Fruit fly (Drosophila melanogaster) whole organism, embryonic: Measurements from ENCODE around the gene PLCXD.

Source experiments
- Bgb ChIP-seq: fragments of 200-800 bp; sonication (Bioruptor generic); IDR thresholded peaks from 2 replicates; pipeline ENCODE4 v1.3.6; 2022; ENCODE audit warnings: missing biosample characterization, missing genetic modification characterization; ENCODE audit not compliant: partially characterized antibody
- CG11560 ChIP-seq: fragments of 200-800 bp; sonication (Bioruptor generic); IDR thresholded peaks from 3 replicates; pipeline ENCODE4 v1.3.6; 2022; ENCODE audit warnings: missing biosample characterization, missing genetic modification characterization
- CG12391 ChIP-seq: fragments of 200-800 bp; sonication (Bioruptor generic); optimal IDR thresholded peaks from 3 replicates; lab custom pipeline; 2018; ENCODE audit warnings: missing biosample characterization, mild to moderate bottlenecking, missing genetic modification characterization, moderate library complexity
- CG13287 ChIP-seq: fragments of 200-800 bp; sonication (Bioruptor generic); IDR thresholded peaks from 2 replicates; pipeline ENCODE4 v1.3.6; 2022; ENCODE audit warnings: missing biosample characterization, missing genetic modification characterization; ENCODE audit not compliant: partially characterized antibody
- CG15514 ChIP-seq: fragments of 200-800 bp; sonication (Bioruptor generic); optimal IDR thresholded peaks from 3 replicates; lab custom pipeline; 2017; ENCODE audit warnings: missing biosample characterization, missing genetic modification characterization, mild to moderate bottlenecking, moderate library complexity, missing genetic modification reagents
- CG15696 ChIP-seq: fragments of 200-800 bp; sonication (Bioruptor generic); optimal IDR thresholded peaks from 2 replicates; lab custom pipeline; 2019; ENCODE audit warnings: missing biosample characterization, mild to moderate bottlenecking, missing genetic modification characterization, moderate library complexity
- CG17829 ChIP-seq: fragments of 200-800 bp; optimal IDR thresholded peaks from 2 replicates; lab custom pipeline; 2019; ENCODE audit warnings: missing biosample characterization, mild to moderate bottlenecking, missing genetic modification characterization, moderate library complexity
- CG18599 ChIP-seq: fragments of 200-800 bp; sonication (Bioruptor generic); optimal IDR thresholded peaks from 3 replicates; lab custom pipeline; 2017; ENCODE audit warnings: missing biosample characterization, missing genetic modification characterization, mild to moderate bottlenecking, moderate library complexity, missing genetic modification reagents
- CG2116 ChIP-seq: fragments of 200-800 bp; sonication (Bioruptor generic); optimal IDR thresholded peaks from 3 replicates; lab custom pipeline; 2018; ENCODE audit warnings: missing biosample characterization, mild to moderate bottlenecking, missing genetic modification characterization
- CG2712 ChIP-seq: fragments of 200-800 bp; optimal IDR thresholded peaks from 3 replicates; lab custom pipeline; 2019; ENCODE audit warnings: missing biosample characterization, mild to moderate bottlenecking, missing genetic modification characterization, moderate library complexity
- CG3847 ChIP-seq: fragments of 200-800 bp; sonication (Bioruptor generic); IDR thresholded peaks from 2 replicates; pipeline ENCODE4 v1.3.6; 2022; ENCODE audit warnings: missing biosample characterization, missing genetic modification characterization
- CG4617 ChIP-seq: fragments of 200-800 bp; sonication (Bioruptor generic); optimal IDR thresholded peaks from 3 replicates; lab custom pipeline; 2016; ENCODE audit warnings: missing biosample characterization, missing genetic modification characterization, borderline replicate concordance
- CG6272 ChIP-seq: fragments of 200-800 bp; sonication (Bioruptor generic); IDR thresholded peaks from 2 replicates; pipeline ENCODE4 v1.3.6; 2022; ENCODE audit warnings: missing biosample characterization, missing genetic modification characterization
- CG9932 ChIP-seq: fragments of 200-800 bp; sonication (Bioruptor generic); IDR thresholded peaks from 2 replicates; pipeline ENCODE4 v1.3.6; 2022; ENCODE audit warnings: missing biosample characterization, missing genetic modification characterization
- CTCF ChIP-seq: fragments of 200-800 bp; sonication (Bioruptor generic); optimal IDR thresholded peaks from 2 replicates; lab custom pipeline; 2017; ENCODE audit warnings: missing biosample characterization, mild to moderate bottlenecking, missing genetic modification characterization, moderate library complexity
- Ets97D ChIP-seq: fragments of 200-800 bp; sonication (Bioruptor generic); optimal IDR thresholded peaks from 3 replicates; lab custom pipeline; 2016; ENCODE audit warnings: missing biosample characterization, missing genetic modification characterization
- Jarid2 ChIP-seq: fragments of 200-800 bp; sonication (Bioruptor generic); optimal IDR thresholded peaks from 3 replicates; lab custom pipeline; 2017; ENCODE audit warnings: mild to moderate bottlenecking, missing biosample characterization, missing genetic modification reagents, missing genetic modification characterization
- Kr ChIP-seq: fragments of 200-800 bp; sonication (Bioruptor generic); optimal IDR thresholded peaks from 2 replicates; lab custom pipeline; 2017; ENCODE audit warnings: missing biosample characterization, mild to moderate bottlenecking, missing genetic modification characterization
- Lhr ChIP-seq: fragments of 200-800 bp; sonication (Bioruptor generic); optimal IDR thresholded peaks from 3 replicates; lab custom pipeline; 2017; ENCODE audit warnings: mild to moderate bottlenecking, missing biosample characterization, missing genetic modification reagents, missing genetic modification characterization
- MBD-R2 ChIP-seq: fragments of 200-800 bp; sonication (Bioruptor generic); IDR thresholded peaks from 2 replicates; pipeline ENCODE4 v1.3.6; 2022; ENCODE audit warnings: missing biosample characterization, missing genetic modification characterization
- MESR4 ChIP-seq: fragments of 200-800 bp; sonication (Bioruptor generic); optimal IDR thresholded peaks from 2 replicates; lab custom pipeline; 2018; ENCODE audit warnings: missing biosample characterization, mild to moderate bottlenecking, missing genetic modification characterization, moderate library complexity
- NfI ChIP-seq: fragments of 200-800 bp; sonication (Bioruptor generic); optimal IDR thresholded peaks from 3 replicates; lab custom pipeline; 2018; ENCODE audit warnings: missing biosample characterization, mild to moderate bottlenecking, missing genetic modification characterization, moderate library complexity
- Pdp1 ChIP-seq, 2 experiments: fragments of 200-800 bp; sonication (Bioruptor generic); optimal IDR thresholded peaks; 3 replicates each; lab custom pipeline; 2016; ENCODE audit warnings: missing biosample characterization in 2 of 2, missing genetic modification characterization in 2 of 2, mild to moderate bottlenecking in 1 of 2, moderate library complexity in 1 of 2
- Scr ChIP-seq: fragments of 200-800 bp; sonication (Bioruptor generic); IDR thresholded peaks from 2 replicates; pipeline ENCODE4 v1.3.6; 2022; ENCODE audit warnings: missing biosample characterization, missing genetic modification characterization; ENCODE audit not compliant: partially characterized antibody
- Sin3A ChIP-seq: fragments of >200 bp; optimal IDR thresholded peaks from 2 replicates; lab custom pipeline; 2018
- YL-1 ChIP-seq: fragments of 200-800 bp; sonication (Bioruptor generic); optimal IDR thresholded peaks from 3 replicates; lab custom pipeline; 2017; ENCODE audit warnings: missing biosample characterization, mild to moderate bottlenecking, missing genetic modification characterization
- amos ChIP-seq: fragments of 200-800 bp; sonication (Bioruptor generic); IDR thresholded peaks from 2 replicates; pipeline ENCODE4 v1.3.6; 2022; ENCODE audit warnings: missing biosample characterization, missing genetic modification characterization; ENCODE audit not compliant: partially characterized antibody
- bcd ChIP-seq: fragments of 200-800 bp; sonication (Bioruptor generic); optimal IDR thresholded peaks from 2 replicates; lab custom pipeline; 2017; ENCODE audit warnings: missing biosample characterization, mild to moderate bottlenecking, missing genetic modification characterization
- cg ChIP-seq: fragments of 200-800 bp; sonication (Bioruptor generic); optimal IDR thresholded peaks from 3 replicates; lab custom pipeline; 2019; ENCODE audit warnings: missing biosample characterization, mild to moderate bottlenecking, missing genetic modification characterization, moderate library complexity
- ftz-f1 ChIP-seq: fragments of 200-800 bp; sonication (Bioruptor generic); optimal IDR thresholded peaks from 2 replicates; lab custom pipeline; 2016; ENCODE audit warnings: missing biosample characterization, missing genetic modification characterization
- gfzf ChIP-seq: fragments of 200-800 bp; sonication (Bioruptor generic); optimal IDR thresholded peaks from 2 replicates; lab custom pipeline; 2016; ENCODE audit warnings: missing biosample characterization, mild to moderate bottlenecking, missing genetic modification characterization, moderate library complexity
- hkb ChIP-seq, 2 experiments: fragments of 200-800 bp in 1 of 2; fragments of >200 bp in 1 of 2; sonication (Bioruptor generic) in 1 of 2; IDR thresholded peaks in 1 of 2; optimal IDR thresholded peaks in 1 of 2; 2 replicates each; pipeline versions ENCODE4 v1.3.6 to Lab custom; 2017 to 2022; ENCODE audit warnings: missing biosample characterization in 1 of 2, missing genetic modification characterization in 1 of 2
- oc ChIP-seq: fragments of 200-800 bp; sonication (Bioruptor generic); optimal IDR thresholded peaks from 2 replicates; lab custom pipeline; 2018; ENCODE audit warnings: missing biosample characterization, mild to moderate bottlenecking, missing genetic modification characterization, moderate library complexity
- pnt ChIP-seq: fragments of 200-800 bp; sonication (Bioruptor generic); optimal IDR thresholded peaks from 3 replicates; lab custom pipeline; 2016; ENCODE audit warnings: missing biosample characterization, missing genetic modification characterization
- pzg ChIP-seq: fragments of 200-800 bp; sonication (Bioruptor generic); optimal IDR thresholded peaks from 3 replicates; lab custom pipeline; 2018; ENCODE audit warnings: missing biosample characterization, mild to moderate bottlenecking, missing genetic modification characterization, moderate library complexity
- schlank ChIP-seq: fragments of 200-800 bp; sonication (Bioruptor generic); optimal IDR thresholded peaks from 2 replicates; lab custom pipeline; 2018; ENCODE audit warnings: missing biosample characterization, mild to moderate bottlenecking, missing genetic modification characterization
- sim ChIP-seq: fragments of 200-800 bp; sonication (Bioruptor generic); IDR thresholded peaks from 2 replicates; pipeline ENCODE4 v1.3.6; 2022; ENCODE audit warnings: missing biosample characterization, missing genetic modification characterization
- ssp ChIP-seq: fragments of 200-800 bp; sonication (Bioruptor generic); IDR thresholded peaks from 2 replicates; pipeline ENCODE4 v1.3.6; 2022; ENCODE audit warnings: missing biosample characterization, missing genetic modification characterization
- stwl ChIP-seq: fragments of 200-800 bp; sonication (Bioruptor generic); optimal IDR thresholded peaks from 3 replicates; lab custom pipeline; 2018; ENCODE audit warnings: missing biosample characterization, mild to moderate bottlenecking, missing genetic modification characterization, moderate library complexity
- tin ChIP-seq: fragments of 200-800 bp; sonication (Bioruptor generic); optimal IDR thresholded peaks from 3 replicates; lab custom pipeline; 2016; ENCODE audit warnings: missing biosample characterization, missing genetic modification characterization
- tll ChIP-seq, 2 experiments: fragments of 200-800 bp in 1 of 2; fragments of >200 bp in 1 of 2; sonication (Bioruptor generic) in 1 of 2; optimal IDR thresholded peaks; 2 replicates each; lab custom pipeline; 2017 to 2019; ENCODE audit warnings: missing biosample characterization in 2 of 2, missing genetic modification characterization in 2 of 2, mild to moderate bottlenecking in 1 of 2, moderate library complexity in 1 of 2
- tna ChIP-seq: fragments of 200-800 bp; sonication (Bioruptor generic); IDR thresholded peaks from 2 replicates; pipeline ENCODE4 v1.3.6; 2022; ENCODE audit warnings: missing biosample characterization, missing genetic modification characterization; ENCODE audit not compliant: partially characterized antibody

PLCXD gene

DNA sequence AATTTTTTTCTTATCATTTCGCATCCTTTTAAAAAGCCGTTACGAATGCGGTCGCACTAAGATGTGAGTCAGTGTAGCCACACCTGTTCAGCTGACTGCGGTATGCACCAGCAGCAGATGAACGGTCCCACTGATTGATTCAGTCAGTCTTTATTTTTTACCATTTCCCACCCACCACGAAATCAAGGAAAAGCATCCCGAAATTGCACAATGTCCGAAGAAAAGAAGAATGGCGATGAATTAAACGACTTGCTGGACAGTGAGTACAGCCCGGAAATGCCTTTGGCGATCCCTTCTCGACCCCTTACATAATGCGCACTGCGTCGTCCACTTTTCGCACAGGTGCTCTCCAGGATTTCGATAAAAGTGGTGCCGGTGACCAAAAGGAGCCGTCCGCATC, 44.4 kb downstream of the PLCXD start (continued):
- TF ChIP-seq CG12391 (tag; lab: Kevin White, UChicago) (peak; percentile 12), CG2712 (tag; lab: Kevin White, UChicago) (peak; percentile 48), tna (GFP tag; lab: Robert Waterston, UW) (peak; percentile 47; the same call in 1 of the 2 replicates), oc (no peak), cg (GFP tag; lab: Kevin White, UChicago) (no peak), CG2116 (GFP tag; lab: Kevin White, UChicago) (peak; percentile 48), hkb (optimal IDR thresholded peaks at IDR 0.05; lab: Kevin White, UChicago) (no peak), hkb (GFP tag; IDR thresholded peaks at IDR 0.05; lab: Robert Waterston, UW) (0 out of 2 replicates have a peak, but pooled peaks have one; percentile 9), CG15514 (GFP tag; lab: Kevin White, UChicago) (peak; percentile 85), CG18599 (no peak), sim (GFP tag; lab: Robert Waterston, UW) (no peak), Scr (peak; percentile 37), CTCF (GFP tag; lab: Kevin White, UChicago) (peak; percentile 21), CG15696 (no peak), YL-1 (peak; percentile 72), ftz-f1 (GFP tag; lab: Kevin White, UChicago) (peak; percentile 70), CG9932 (GFP tag; lab: Robert Waterston, UW) (no peak), Lhr (GFP tag; lab: Kevin White, UChicago) (peak; percentile 64), pzg (peak; percentile 92), ssp (peak; percentile 43), CG4617 (GFP tag; lab: Kevin White, UChicago) (peak; percentile 87), stwl (tag; lab: Kevin White, UChicago) (peak; percentile 85), CG13287 (GFP tag; lab: Robert Waterston, UW) (peak; percentile 46; the same call in 1 of the 2 replicates), Jarid2 (GFP tag; lab: Kevin White, UChicago) (peak; percentile 24), CG6272 (no peak), amos (GFP tag; lab: Robert Waterston, UW) (peak; percentile 11; the same call in 1 of the 2 replicates), Kr (GFP tag; lab: Kevin White, UChicago) (no peak), MBD-R2 (GFP tag; lab: Robert Waterston, UW) (peak; percentile 60), Sin3A (lab: Kevin White, UChicago) (peak; percentile 24), tll (GFP tag; optimal IDR thresholded peaks at IDR 0.05; lab: Kevin White, UChicago) (peak in 1 of 2 experiments; percentile 72), bcd (no peak), CG17829 (tag; lab: Kevin White, UChicago) (peak; percentile 34), CG11560 (tag; lab: Robert Waterston, UW) (no peak), pnt (no peak), Pdp1 (GFP tag; optimal IDR thresholded peaks at IDR 0.05; lab: Kevin White, UChicago) (peak in 1 of 2 experiments; percentile 89), schlank (tag; lab: Kevin White, UChicago) (no peak), tin (no peak), MESR4 (GFP tag; lab: Kevin White, UChicago) (peak; percentile 78), Bgb (GFP tag; lab: Robert Waterston, UW) (peak; percentile 56), NfI (peak; percentile 7), Ets97D (peak; percentile 84), CG3847 (GFP tag; lab: Robert Waterston, UW) (peak; percentile 58), gfzf (GFP tag; lab: Kevin White, UChicago) (peak; percentile 90)
